Fruit fly (Drosophila melanogaster) whole organism, embryonic: ENCODE results near the gene solo.
A peak's percentile ranks its signal among the peaks of the same experiment; 100 is the strongest.

ENCODE experiments used
- BtbVII ChIP-seq: fragments of 200-800 bp; sonication (Bioruptor generic); optimal IDR thresholded peaks from 3 replicates; lab custom pipeline; 2017; ENCODE audit warnings: missing biosample characterization, mild to moderate bottlenecking, missing genetic modification characterization
- CG10267 ChIP-seq: fragments of 200-800 bp; sonication (Bioruptor generic); optimal IDR thresholded peaks from 2 replicates; lab custom pipeline; 2018; ENCODE audit warnings: missing biosample characterization, mild to moderate bottlenecking, missing genetic modification characterization, moderate library complexity
- CG10321 ChIP-seq: fragments of 200-800 bp; sonication (Bioruptor generic); IDR thresholded peaks from 2 replicates; pipeline ENCODE4 v1.3.6; 2022; ENCODE audit warnings: missing biosample characterization, missing genetic modification characterization
- CG10979 ChIP-seq: fragments of 200-800 bp; sonication (Bioruptor generic); optimal IDR thresholded peaks from 2 replicates; lab custom pipeline; 2018; ENCODE audit warnings: missing biosample characterization, mild to moderate bottlenecking, missing genetic modification characterization, moderate library complexity
- CG15514 ChIP-seq: fragments of 200-800 bp; sonication (Bioruptor generic); optimal IDR thresholded peaks from 3 replicates; lab custom pipeline; 2017; ENCODE audit warnings: missing biosample characterization, missing genetic modification characterization, mild to moderate bottlenecking, moderate library complexity, missing genetic modification reagents
- CG16815 ChIP-seq: fragments of 200-800 bp; sonication (Bioruptor generic); optimal IDR thresholded peaks from 3 replicates; lab custom pipeline; 2017; ENCODE audit warnings: missing biosample characterization, mild to moderate bottlenecking, missing genetic modification characterization
- CG31365 ChIP-seq: fragments of 200-800 bp; sonication (Bioruptor generic); optimal IDR thresholded peaks from 2 replicates; lab custom pipeline; 2018; ENCODE audit warnings: missing biosample characterization, mild to moderate bottlenecking, missing genetic modification characterization
- CG3995 ChIP-seq: fragments of 200-800 bp; sonication (Bioruptor generic); optimal IDR thresholded peaks from 3 replicates; lab custom pipeline; 2016; ENCODE audit warnings: missing biosample characterization, missing genetic modification characterization
- CG6654 ChIP-seq: fragments of 200-800 bp; sonication (Bioruptor generic); optimal IDR thresholded peaks from 2 replicates; lab custom pipeline; 2017; ENCODE audit warnings: missing biosample characterization, mild to moderate bottlenecking, missing genetic modification characterization
- CG6813 ChIP-seq: fragments of 200-800 bp; sonication (Bioruptor generic); optimal IDR thresholded peaks from 2 replicates; lab custom pipeline; 2017; ENCODE audit warnings: missing biosample characterization, missing genetic modification characterization, mild to moderate bottlenecking, moderate library complexity, missing genetic modification reagents
- CG7839 ChIP-seq: fragments of 200-800 bp; sonication (Bioruptor generic); optimal IDR thresholded peaks from 3 replicates; lab custom pipeline; 2018; ENCODE audit warnings: missing biosample characterization, mild to moderate bottlenecking, missing genetic modification characterization, moderate library complexity
- CG8359 ChIP-seq: fragments of 200-800 bp; sonication (Bioruptor generic); optimal IDR thresholded peaks from 2 replicates; lab custom pipeline; 2017; ENCODE audit warnings: missing biosample characterization, mild to moderate bottlenecking, missing genetic modification characterization, borderline replicate concordance
- CG8765 ChIP-seq: fragments of 200-800 bp; sonication (Bioruptor generic); IDR thresholded peaks from 2 replicates; pipeline ENCODE4 v1.3.6; 2022; ENCODE audit warnings: missing biosample characterization, missing genetic modification characterization
- CG9727 ChIP-seq: fragments of 200-800 bp; sonication (Bioruptor generic); optimal IDR thresholded peaks from 3 replicates; lab custom pipeline; 2017; ENCODE audit warnings: missing biosample characterization, mild to moderate bottlenecking, missing genetic modification characterization
- CG9797 ChIP-seq: fragments of 200-800 bp; sonication (Bioruptor generic); optimal IDR thresholded peaks from 3 replicates; lab custom pipeline; 2018; ENCODE audit warnings: missing biosample characterization, mild to moderate bottlenecking, missing genetic modification characterization
- CHES-1-like ChIP-seq: fragments of 200-800 bp; sonication (Bioruptor generic); optimal IDR thresholded peaks from 2 replicates; lab custom pipeline; 2016; ENCODE audit warnings: missing biosample characterization, missing genetic modification characterization
- CoRest ChIP-seq: fragments of 200-800 bp; sonication (Bioruptor generic); optimal IDR thresholded peaks from 3 replicates; lab custom pipeline; 2018; ENCODE audit warnings: missing biosample characterization, mild to moderate bottlenecking, missing genetic modification characterization, moderate library complexity
- HHEX ChIP-seq: fragments of 200-800 bp; sonication (Bioruptor generic); optimal IDR thresholded peaks from 3 replicates; lab custom pipeline; 2017; ENCODE audit warnings: missing biosample characterization, mild to moderate bottlenecking, missing genetic modification characterization, missing genetic modification reagents
- HmgD ChIP-seq: fragments of 200-800 bp; sonication (Bioruptor generic); optimal IDR thresholded peaks from 3 replicates; lab custom pipeline; 2016; ENCODE audit warnings: missing biosample characterization, missing genetic modification characterization
- Hmr ChIP-seq: fragments of 200-800 bp; sonication (Bioruptor generic); optimal IDR thresholded peaks from 3 replicates; lab custom pipeline; 2017; ENCODE audit warnings: mild to moderate bottlenecking, missing biosample characterization, missing genetic modification reagents, missing genetic modification characterization
- Lim3 ChIP-seq: fragments of 200-800 bp; sonication (Bioruptor generic); IDR thresholded peaks from 2 replicates; pipeline ENCODE4 v1.3.6; 2022; ENCODE audit warnings: missing biosample characterization, missing genetic modification characterization
- MBD-R2 ChIP-seq: fragments of 200-800 bp; sonication (Bioruptor generic); IDR thresholded peaks from 2 replicates; pipeline ENCODE4 v1.3.6; 2022; ENCODE audit warnings: missing biosample characterization, missing genetic modification characterization
- Max ChIP-seq: fragments of 200-800 bp; sonication (Bioruptor generic); optimal IDR thresholded peaks from 2 replicates; lab custom pipeline; 2016; ENCODE audit warnings: missing biosample characterization, mild to moderate bottlenecking, missing genetic modification characterization
- PHDP ChIP-seq: fragments of 200-800 bp; sonication (Bioruptor generic); optimal IDR thresholded peaks from 3 replicates; lab custom pipeline; 2018; ENCODE audit warnings: missing biosample characterization, mild to moderate bottlenecking, missing genetic modification characterization, moderate library complexity
- Scr ChIP-seq: fragments of 200-800 bp; sonication (Bioruptor generic); IDR thresholded peaks from 2 replicates; pipeline ENCODE4 v1.3.6; 2022; ENCODE audit warnings: missing biosample characterization, missing genetic modification characterization; ENCODE audit not compliant: partially characterized antibody
- Side ChIP-seq: fragments of 200-800 bp; sonication (Bioruptor generic); optimal IDR thresholded peaks from 2 replicates; lab custom pipeline; 2016; ENCODE audit warnings: missing biosample characterization, missing genetic modification characterization
- amos ChIP-seq: fragments of 200-800 bp; sonication (Bioruptor generic); IDR thresholded peaks from 2 replicates; pipeline ENCODE4 v1.3.6; 2022; ENCODE audit warnings: missing biosample characterization, missing genetic modification characterization; ENCODE audit not compliant: partially characterized antibody
- ap ChIP-seq: fragments of 200-800 bp; sonication (Bioruptor generic); IDR thresholded peaks from 2 replicates; pipeline ENCODE4 v1.3.6; 2022; ENCODE audit warnings: missing biosample characterization, missing genetic modification characterization
- ato ChIP-seq: fragments of 200-800 bp; sonication (Bioruptor generic); IDR thresholded peaks from 2 replicates; pipeline ENCODE4 v1.3.6; 2022; ENCODE audit warnings: missing biosample characterization, missing genetic modification characterization; ENCODE audit not compliant: partially characterized antibody
- chinmo ChIP-seq: fragments of 200-800 bp; sonication (Bioruptor generic); IDR thresholded peaks from 4 replicates; pipeline ENCODE4 v1.3.6; 2022; ENCODE audit warnings: missing biosample characterization, missing genetic modification characterization; ENCODE audit not compliant: partially characterized antibody
- dysf ChIP-seq: fragments of 200-800 bp; sonication (Bioruptor generic); IDR thresholded peaks from 3 replicates; pipeline ENCODE4 v1.3.6; 2022; ENCODE audit warnings: missing biosample characterization, missing genetic modification characterization
- esg ChIP-seq: fragments of 200-800 bp; sonication (Bioruptor generic); conservative IDR thresholded peaks from 2 replicates; pipeline ENCODE4 v1.3.6; 2022; ENCODE audit warnings: missing biosample characterization, missing genetic modification characterization
- gcm2 ChIP-seq: fragments of 200-800 bp; sonication (Bioruptor generic); optimal IDR thresholded peaks from 2 replicates; lab custom pipeline; 2016; ENCODE audit warnings: missing biosample characterization, missing genetic modification characterization
- insv ChIP-seq, 2 experiments: fragments of 200-800 bp; sonication (Bioruptor generic); optimal IDR thresholded peaks; 3 replicates each; lab custom pipeline; 2016 to 2018; ENCODE audit warnings: missing biosample characterization in 2 of 2, missing genetic modification characterization in 2 of 2
- kay ChIP-seq: fragments of 200-800 bp; sonication (Bioruptor generic); optimal IDR thresholded peaks from 2 replicates; lab custom pipeline; 2016; ENCODE audit warnings: missing biosample characterization, missing genetic modification characterization
- klu ChIP-seq: fragments of 200-800 bp; sonication (Bioruptor generic); IDR thresholded peaks from 2 replicates; pipeline ENCODE4 v1.3.6; 2022; ENCODE audit warnings: missing biosample characterization, missing genetic modification characterization
- maf-S ChIP-seq: fragments of 200-800 bp; sonication (Bioruptor generic); optimal IDR thresholded peaks from 2 replicates; lab custom pipeline; 2016; ENCODE audit warnings: missing biosample characterization, missing genetic modification characterization
- mam ChIP-seq: fragments of 200-800 bp; sonication (Bioruptor generic); optimal IDR thresholded peaks from 3 replicates; lab custom pipeline; 2016; ENCODE audit warnings: missing biosample characterization, missing genetic modification characterization
- mld ChIP-seq: fragments of 200-800 bp; sonication (Bioruptor generic); IDR thresholded peaks from 3 replicates; pipeline ENCODE4 v1.3.6; 2022; ENCODE audit warnings: missing biosample characterization, missing genetic modification characterization; ENCODE audit not compliant: partially characterized antibody
- nerfin-1 ChIP-seq: fragments of 200-800 bp; sonication (Bioruptor generic); optimal IDR thresholded peaks from 3 replicates; lab custom pipeline; 2019; ENCODE audit warnings: missing biosample characterization, mild to moderate bottlenecking, missing genetic modification characterization, moderate library complexity
- oc ChIP-seq: fragments of 200-800 bp; sonication (Bioruptor generic); optimal IDR thresholded peaks from 2 replicates; lab custom pipeline; 2018; ENCODE audit warnings: missing biosample characterization, mild to moderate bottlenecking, missing genetic modification characterization, moderate library complexity
- peb ChIP-seq: fragments of 200-800 bp; sonication (Bioruptor generic); IDR thresholded peaks from 2 replicates; pipeline ENCODE4 v1.3.6; 2022; ENCODE audit warnings: missing biosample characterization, missing genetic modification characterization
- repo ChIP-seq: fragments of 200-800 bp; sonication (Bioruptor generic); optimal IDR thresholded peaks from 2 replicates; lab custom pipeline; 2016; ENCODE audit warnings: missing biosample characterization, missing genetic modification characterization
- sc ChIP-seq, 3 experiments: fragments of >200 bp in 2 of 3; fragments of 200-800 bp in 1 of 3; sonication (Bioruptor generic) in 1 of 3; optimal IDR thresholded peaks; 2 replicates in 2 of 3; 3 replicates in 1 of 3; lab custom pipeline; 2017; ENCODE audit warnings: mild to moderate bottlenecking in 1 of 3, missing biosample characterization in 1 of 3, missing genetic modification characterization in 1 of 3, missing genetic modification reagents in 1 of 3
- slbo ChIP-seq: fragments of 200-800 bp; sonication (Bioruptor generic); IDR thresholded peaks from 2 replicates; pipeline ENCODE4 v1.3.6; 2022; ENCODE audit warnings: missing biosample characterization, missing genetic modification characterization
- sqz ChIP-seq: fragments of 200-800 bp; sonication (Bioruptor generic); optimal IDR thresholded peaks from 3 replicates; lab custom pipeline; 2018; ENCODE audit warnings: missing biosample characterization, mild to moderate bottlenecking, missing genetic modification characterization
- trem ChIP-seq: fragments of 200-800 bp; optimal IDR thresholded peaks from 3 replicates; lab custom pipeline; 2019; ENCODE audit warnings: missing biosample characterization, mild to moderate bottlenecking, missing genetic modification characterization, moderate library complexity
- trh ChIP-seq: fragments of 200-800 bp; sonication (Bioruptor generic); optimal IDR thresholded peaks from 2 replicates; lab custom pipeline; 2016; ENCODE audit warnings: missing biosample characterization, missing genetic modification characterization

solo gene

dm6 chr2L:15057225-15058117 is 4.0 kb upstream of the solo start, which contains the start of gene ck (continued):
- TF ChIP-seq oc (tag; lab: Kevin White, UChicago) = no peak
- no peak for TF ChIP-seq repo (GFP tag; lab: Kevin White, UChicago)
- TF ChIP-seq CG8359 (GFP tag; lab: Kevin White, UChicago) = no peak
- no peak for TF ChIP-seq HmgD
- TF ChIP-seq dysf (GFP tag; lab: Robert Waterston, UW) = no peak
- no peak for TF ChIP-seq ap (GFP tag; lab: Robert Waterston, UW)
- TF ChIP-seq Hmr (GFP tag; lab: Kevin White, UChicago) = peak; percentile 64
- no peak for TF ChIP-seq BtbVII
- TF ChIP-seq CG10267 (tag; lab: Kevin White, UChicago) = peak; percentile 36
- TF ChIP-seq maf-S (GFP tag; lab: Kevin White, UChicago) = no peak
- no peak for TF ChIP-seq CG7839 (tag; lab: Kevin White, UChicago)
- no peak for TF ChIP-seq trh (GFP tag; lab: Kevin White, UChicago)
- peak; percentile 77 for TF ChIP-seq CG31365
- TF ChIP-seq CG10321 = no peak
- 0 out of 4 replicates have a peak, but pooled peaks have one; percentile 14 for TF ChIP-seq chinmo (GFP tag; lab: Robert Waterston, UW)
- TF ChIP-seq Scr = peak; percentile 67
- TF ChIP-seq CG3995 (GFP tag; lab: Kevin White, UChicago) = peak; percentile 13
- TF ChIP-seq kay (GFP tag; lab: Kevin White, UChicago) = no peak
- TF ChIP-seq CG8765 (GFP tag; lab: Robert Waterston, UW) = no peak
- peak; percentile 57 for TF ChIP-seq MBD-R2 (GFP tag; lab: Robert Waterston, UW)
- TF ChIP-seq CHES-1-like (GFP tag; lab: Kevin White, UChicago) = no peak
- TF ChIP-seq mam = no peak
- TF ChIP-seq esg = no peak
- no peak for TF ChIP-seq sqz
- no peak for TF ChIP-seq CG6654
- no peak for TF ChIP-seq gcm2
- peak; percentile 50 for TF ChIP-seq CG15514
- TF ChIP-seq sc (optimal IDR thresholded peaks at IDR 0.05; lab: Kevin White, UChicago) = no peak
- TF ChIP-seq sc (GFP tag; optimal IDR thresholded peaks at IDR 0.05; lab: Kevin White, UChicago) = no peak
- peak; percentile 74 for TF ChIP-seq amos
- TF ChIP-seq CG16815 = no peak
- TF ChIP-seq CG10979 = no peak
- no peak for TF ChIP-seq Side (GFP tag; lab: Kevin White, UChicago)
- TF ChIP-seq mld (GFP tag; lab: Robert Waterston, UW) = no peak; the same call in 2 of the 3 replicates
- no peak for TF ChIP-seq Max (GFP tag; lab: Kevin White, UChicago)
- TF ChIP-seq ato = peak; percentile 77
- TF ChIP-seq nerfin-1 (tag; lab: Kevin White, UChicago) = no peak
- peak; percentile 96 for TF ChIP-seq CG9797 (GFP tag; lab: Kevin White, UChicago)
- no peak for TF ChIP-seq HHEX (GFP tag; lab: Kevin White, UChicago)
- TF ChIP-seq insv (GFP tag; optimal IDR thresholded peaks at IDR 0.05; lab: Kevin White, UChicago) = peak; percentile 29 to 91
- TF ChIP-seq PHDP (tag; lab: Kevin White, UChicago) = no peak
- no peak for TF ChIP-seq CG6813 (GFP tag; lab: Kevin White, UChicago)
- no peak for TF ChIP-seq klu (GFP tag; lab: Robert Waterston, UW)
- TF ChIP-seq peb = no peak
- TF ChIP-seq slbo = no peak
- no peak for TF ChIP-seq CG9727 (GFP tag; lab: Kevin White, UChicago)
- TF ChIP-seq Lim3 (GFP tag; lab: Robert Waterston, UW) = no peak
- peak; percentile 61 for TF ChIP-seq trem (tag; lab: Kevin White, UChicago)
- peak; percentile 15 for TF ChIP-seq CoRest
